Fruit fly (Drosophila melanogaster): ENCODE measurements around the gene Apc.

Gene Apc

dm6 chr3R:28872605-28873004 is 28.1 kb upstream of the Apc start, which contains the start of gene Nepl17:
Gene Nepl17 (plus strand): TSS chr3R:28872905.
- TF ChIP-seq tj (GFP tag; optimal IDR thresholded peaks at IDR 0.05): no peak
- TF ChIP-seq CG14711 (tag; optimal IDR thresholded peaks at IDR 0.05): no peak
- TF ChIP-seq pad (GFP tag; optimal IDR thresholded peaks at IDR 0.05): no peak

- TF ChIP-seq tj (GFP tag; optimal IDR thresholded peaks at IDR 0.05) (no peak), ovo (GFP tag; optimal IDR thresholded peaks at IDR 0.05) (no peak), kay (GFP tag; ENCODE audit: borderline replicate concordance) (peak; percentile 56)
Observed at dm6 chr3R:28870364-28870763, 25.8 kb upstream of the Apc start.

- TF ChIP-seq CG7045 (GFP tag; optimal IDR thresholded peaks at IDR 0.05) (no peak), CG1620 (GFP tag; optimal IDR thresholded peaks at IDR 0.05) (no peak), CG14711 (tag; optimal IDR thresholded peaks at IDR 0.05) (no peak), cic (GFP tag; optimal IDR thresholded peaks at IDR 0.05) (no peak), bab1 (GFP tag; optimal IDR thresholded peaks at IDR 0.05) (no peak), CG12768 (GFP tag; optimal IDR thresholded peaks at IDR 0.05) (no peak), Clk (GFP tag; optimal IDR thresholded peaks at IDR 0.05) (no peak), toe (GFP tag; optimal IDR thresholded peaks at IDR 0.05) (no peak)
Observed at dm6 chr3R:28861309-28862157, 17.0 kb upstream of the Apc start.

- no peak for TF ChIP-seq ovo (GFP tag; optimal IDR thresholded peaks at IDR 0.05)
- no peak for TF ChIP-seq cnc (optimal IDR thresholded peaks at IDR 0.05)
- TF ChIP-seq tj (GFP tag; optimal IDR thresholded peaks at IDR 0.05): no peak
- TF ChIP-seq CG14711 (tag; optimal IDR thresholded peaks at IDR 0.05): no peak
- no peak for TF ChIP-seq toe (GFP tag; optimal IDR thresholded peaks at IDR 0.05)
- TF ChIP-seq kay (GFP tag; ENCODE audit: borderline replicate concordance): no peak
- TF ChIP-seq Clk (GFP tag; optimal IDR thresholded peaks at IDR 0.05): no peak
- TF ChIP-seq pad (GFP tag; optimal IDR thresholded peaks at IDR 0.05): no peak
- TF ChIP-seq Mnt (GFP tag; optimal IDR thresholded peaks at IDR 0.05): no peak
- no peak for TF ChIP-seq cic (GFP tag; optimal IDR thresholded peaks at IDR 0.05)
- TF ChIP-seq bab1 (GFP tag; optimal IDR thresholded peaks at IDR 0.05): no peak
- TF ChIP-seq CG7045 (GFP tag; optimal IDR thresholded peaks at IDR 0.05): no peak
- no peak for TF ChIP-seq CG12768 (GFP tag; optimal IDR thresholded peaks at IDR 0.05)
- TF ChIP-seq Crg-1 (GFP tag; optimal IDR thresholded peaks at IDR 0.05): no peak
- TF ChIP-seq CG11617 (GFP tag; optimal IDR thresholded peaks at IDR 0.05): no peak
Observed at dm6 chr3R:28860582-28860981, 16.0 kb upstream of the Apc start.

- peak; percentile 7 for TF ChIP-seq pad (GFP tag; optimal IDR thresholded peaks at IDR 0.05)
- peak; percentile 45 for TF ChIP-seq Mnt (GFP tag; optimal IDR thresholded peaks at IDR 0.05)
- peak; percentile 60 for TF ChIP-seq bab1 (GFP tag; optimal IDR thresholded peaks at IDR 0.05)
- no peak for TF ChIP-seq CG7045 (GFP tag; optimal IDR thresholded peaks at IDR 0.05)
- TF ChIP-seq CG5204 (GFP tag; optimal IDR thresholded peaks at IDR 0.05): no peak
- TF ChIP-seq tj (GFP tag; optimal IDR thresholded peaks at IDR 0.05): peak; percentile 82
- TF ChIP-seq cic (GFP tag; optimal IDR thresholded peaks at IDR 0.05): peak; percentile 18
- TF ChIP-seq CG7101 (tag; optimal IDR thresholded peaks at IDR 0.05): peak; percentile 12
Observed at dm6 chr3R:28859058-28859526, 14.5 kb upstream of the Apc start, which contains the start of gene Inx3. Gene Inx3 (minus strand): TSS chr3R:28859497.

dm6 chr3R:28858241-28858647 is 13.7 kb upstream of the Apc start:
- TF ChIP-seq tj (GFP tag; optimal IDR thresholded peaks at IDR 0.05) (peak; percentile 27), CG14711 (tag; optimal IDR thresholded peaks at IDR 0.05) (no peak)

dm6 chr3R:28857287-28858024 is 12.9 kb upstream of the Apc start:
- no peak for TF ChIP-seq CG5204 (GFP tag; optimal IDR thresholded peaks at IDR 0.05)

- TF ChIP-seq Crg-1 (GFP tag; optimal IDR thresholded peaks at IDR 0.05) (no peak), tj (GFP tag; optimal IDR thresholded peaks at IDR 0.05) (peak; percentile 92), Clk (GFP tag; optimal IDR thresholded peaks at IDR 0.05) (no peak), ovo (GFP tag; optimal IDR thresholded peaks at IDR 0.05) (no peak)
Observed at dm6 chr3R:28856829-28857228, 12.3 kb upstream of the Apc start.

All from whole organism, adult.